Worm (Caenorhabditis elegans) whole organism, L1 larva: ENCODE results near the gene F36D3.14.

Experiments used
- efl-1 ChIP-seq, 4 experiments: fragments of 150-350 bp; optimal IDR thresholded peaks in 3 of 4; peaks in 1 of 4; 1 replicate in 1 of 4; 2 replicates in 3 of 4; lab custom pipeline; 2014; ENCODE audit warnings: missing biosample characterization in 2 of 4, missing genetic modification characterization in 2 of 4, missing genetic modification reagents in 2 of 4
- ets-5 ChIP-seq: fragments of 200-800 bp; sonication (Bioruptor generic); IDR thresholded peaks from 2 replicates; pipeline ENCODE4 v1.3.6; 2022; ENCODE audit warnings: missing genetic modification characterization, missing compliant biosample characterization
- fkh-10 ChIP-seq: sonication (generic microtip); optimal IDR thresholded peaks from 2 replicates; lab custom pipeline; 2017; ENCODE audit warnings: missing biosample characterization, missing genetic modification reagents, missing genetic modification characterization
- vab-15 ChIP-seq: sonication (generic microtip); optimal IDR thresholded peaks from 2 replicates; lab custom pipeline; 2017; ENCODE audit warnings: missing genotype, mild to moderate bottlenecking, missing genetic modification characterization, missing compliant biosample characterization
- ztf-11 ChIP-seq, 2 experiments: sonication (generic microtip); optimal IDR thresholded peaks; 2 replicates each; lab custom pipeline; 2016 to 2017; ENCODE audit warnings: missing genetic modification characterization in 2 of 2, missing biosample characterization in 1 of 2, missing compliant biosample characterization in 1 of 2
- ztf-4 ChIP-seq: fragments of 150-350 bp; optimal IDR thresholded peaks from 2 replicates; lab custom pipeline; 2014; ENCODE audit warnings: missing biosample characterization, missing genetic modification characterization

DNA sequence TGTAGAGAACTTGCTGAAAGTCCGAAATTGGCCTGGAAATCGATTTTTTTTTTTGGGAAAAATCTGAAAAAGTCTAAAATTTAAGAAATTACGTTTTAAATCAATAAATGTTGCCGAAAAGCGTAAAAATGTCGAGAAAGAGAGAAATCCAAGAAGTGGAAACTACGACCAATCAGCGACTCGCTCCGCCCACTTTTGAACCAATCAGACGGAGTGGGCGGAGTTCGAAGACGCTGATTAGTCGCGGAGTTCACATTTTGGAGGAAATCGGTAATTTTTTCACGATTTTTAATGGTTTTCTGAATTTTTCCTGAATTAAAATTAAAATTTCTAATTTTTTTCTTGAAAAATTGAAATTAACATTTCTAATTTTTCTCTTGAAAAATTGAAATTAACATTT is 36.6 kb upstream of the F36D3.14 start:
- TF ChIP-seq efl-1 (optimal IDR thresholded peaks at IDR 0.05; lab: Kevin White, UChicago) (no peak), efl-1 (GFP tag; optimal IDR thresholded peaks at IDR 0.05 in 1 of 2; lab: Kevin White, UChicago) (no peak), ztf-4 (tag; lab: Kevin White, UChicago) (no peak), ets-5 (GFP tag; lab: Robert Waterston, UW) (no peak), fkh-10 (GFP tag; lab: Kevin White, UChicago) (no peak), ztf-11 (tag; optimal IDR thresholded peaks at IDR 0.05; lab: Kevin White, UChicago) (no peak), vab-15 (tag; lab: Kevin White, UChicago) (no peak)
